Worm (Caenorhabditis elegans) whole organism, L1 larva: ENCODE measurements around the gene C03C10.2.

Experiments
- fkh-10 ChIP-seq: sonication (generic microtip); optimal IDR thresholded peaks from 2 replicates; lab custom pipeline; 2017; ENCODE audit warnings: missing biosample characterization, missing genetic modification reagents, missing genetic modification characterization
- nhr-11 ChIP-seq: fragments of 150-350 bp; optimal IDR thresholded peaks from 2 replicates; lab custom pipeline; 2014; ENCODE audit warnings: missing biosample characterization, missing genetic modification characterization
- nhr-76 ChIP-seq: sonication (generic microtip); optimal IDR thresholded peaks from 2 replicates; lab custom pipeline; 2017; ENCODE audit warnings: missing biosample characterization, missing genetic modification characterization
- rnt-1 ChIP-seq: sonication (generic microtip); optimal IDR thresholded peaks from 2 replicates; lab custom pipeline; 2016; ENCODE audit warnings: mild to moderate bottlenecking, missing genetic modification characterization, moderate library complexity, missing compliant biosample characterization
- unc-62 ChIP-seq: fragments of 150-350 bp; optimal IDR thresholded peaks from 2 replicates; lab custom pipeline; 2014; ENCODE audit warnings: missing biosample characterization, missing genetic modification reagents, missing genetic modification characterization
- zip-4 ChIP-seq: fragments of 200-800 bp; sonication (Bioruptor generic); optimal IDR thresholded peaks from 2 replicates; lab custom pipeline; 2018; ENCODE audit warnings: mild to moderate bottlenecking, missing genetic modification characterization, moderate library complexity, missing compliant biosample characterization
- ztf-11 ChIP-seq, 2 experiments: sonication (generic microtip); optimal IDR thresholded peaks; 2 replicates each; lab custom pipeline; 2016 to 2017; ENCODE audit warnings: missing genetic modification characterization in 2 of 2, missing biosample characterization in 1 of 2, missing compliant biosample characterization in 1 of 2
- ztf-4 ChIP-seq: fragments of 150-350 bp; optimal IDR thresholded peaks from 2 replicates; lab custom pipeline; 2014; ENCODE audit warnings: missing biosample characterization, missing genetic modification characterization

DNA sequence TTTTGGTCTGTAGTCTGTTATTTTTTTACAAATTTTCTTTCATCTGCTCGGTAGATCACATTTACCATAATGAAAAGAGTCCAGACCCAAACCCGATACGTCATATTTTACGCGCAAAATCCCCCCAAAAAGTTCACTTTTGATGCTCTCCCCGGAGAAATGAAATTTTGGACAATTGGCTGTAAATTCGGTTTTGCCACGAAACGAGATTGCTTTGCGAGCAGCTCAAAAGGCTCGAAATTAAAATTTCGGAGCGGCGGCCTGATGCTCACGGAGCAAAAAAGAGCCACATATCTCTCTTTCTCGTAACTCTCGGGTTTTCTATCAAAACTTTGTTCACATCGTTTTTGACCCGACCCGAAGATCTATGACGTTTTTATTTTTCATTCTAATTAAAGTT lies 32.4 kb downstream of the C03C10.2 start:
- TF ChIP-seq fkh-10 (GFP tag; lab: Kevin White, UChicago) (peak; percentile 48), zip-4 (GFP tag; lab: Kevin White, UChicago) (no peak), nhr-76 (tag; lab: Kevin White, UChicago) (no peak), nhr-11 (tag; lab: Kevin White, UChicago) (no peak), rnt-1 (tag; lab: Kevin White, UChicago) (no peak), unc-62 (GFP tag; lab: Kevin White, UChicago) (no peak), ztf-4 (tag; lab: Kevin White, UChicago) (no peak), ztf-11 (tag; optimal IDR thresholded peaks at IDR 0.05; lab: Kevin White, UChicago) (no peak)
